Worm (Caenorhabditis elegans) whole organism, dauer: ENCODE results near the gene taf-7.1.

ENCODE experiments used
- unc-62 ChIP-seq: sonication (generic microtip); optimal IDR thresholded peaks from 2 replicates; lab custom pipeline; 2017; ENCODE audit warnings: missing biosample characterization, missing genetic modification reagents, missing genetic modification characterization

taf-7.1 gene

ce11 chrX:11791364-11792221 lies 45.7 kb downstream of the taf-7.1 start:
- TF ChIP-seq unc-62 (GFP tag; lab: Kevin White, UChicago), result no peak

ce11 chrX:11790600-11790999 lies 46.7 kb downstream of the taf-7.1 start:
- TF ChIP-seq unc-62 (GFP tag; lab: Kevin White, UChicago), result no peak
